Worm (Caenorhabditis elegans): Measurements from ENCODE around the gene Y49F6C.7.

DNA sequence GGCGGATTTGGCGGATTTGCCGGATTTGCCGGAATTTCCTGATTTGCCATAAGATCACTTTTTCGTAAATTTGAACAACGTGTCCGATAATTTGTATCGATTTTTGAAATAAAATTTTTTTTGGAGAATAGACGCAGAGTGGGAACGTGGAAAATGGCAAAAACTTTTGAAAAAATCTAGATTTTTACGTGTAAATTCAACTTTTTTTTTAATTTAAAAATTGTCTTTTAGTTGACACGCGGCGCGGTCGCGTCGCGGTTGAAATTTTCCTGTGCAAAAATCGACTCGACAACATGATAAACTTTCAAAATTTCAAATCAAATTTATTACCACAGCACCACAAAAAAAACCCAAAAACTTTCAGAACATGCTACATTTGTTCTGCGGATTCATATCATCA, 27.5 kb upstream of the Y49F6C.7 start, which contains the start of gene nep-20:
- TF ChIP-seq F49E8.2 (tag; optimal IDR thresholded peaks at IDR 0.05; ENCODE audit: insufficient read depth) (no peak), lsl-1 (GFP tag; optimal IDR thresholded peaks at IDR 0.05) (no peak), snpc-4 (GFP tag; optimal IDR thresholded peaks at IDR 0.05) (no peak), snpc-4 (tag; optimal IDR thresholded peaks at IDR 0.05) (no peak), dpl-1 (GFP tag; optimal IDR thresholded peaks at IDR 0.05) (no peak)

All from whole organism, young adult.